Fruit fly (Drosophila melanogaster): ENCODE measurements around the gene CG2258.

Gene CG2258

dm6 chrX:8143537-8143936 lies 41.6 kb upstream of the CG2258 start, which contains the start of gene CG17982 (continued):
- peak; percentile 80 for TF ChIP-seq CG7556 (GFP tag; optimal IDR thresholded peaks at IDR 0.05)
- TF ChIP-seq slou (GFP tag; optimal IDR thresholded peaks at IDR 0.05): peak; percentile 43
- peak; percentile 61 for TF ChIP-seq CG4617 (GFP tag; optimal IDR thresholded peaks at IDR 0.05; ENCODE audit: borderline replicate concordance)
- TF ChIP-seq CG1529 (GFP tag; optimal IDR thresholded peaks at IDR 0.05): peak; percentile 63
- peak; percentile 85 for TF ChIP-seq grau (tag; optimal IDR thresholded peaks at IDR 0.05)
- peak; percentile 69 for TF ChIP-seq stwl (tag; optimal IDR thresholded peaks at IDR 0.05)
- no peak for TF ChIP-seq CG2199 (GFP tag; IDR thresholded peaks at IDR 0.05)
- TF ChIP-seq CG3065 (GFP tag; optimal IDR thresholded peaks at IDR 0.05): peak; percentile 2
- TF ChIP-seq CG10267 (tag; optimal IDR thresholded peaks at IDR 0.05): peak; percentile 80
- TF ChIP-seq Hr39 (optimal IDR thresholded peaks at IDR 0.05): no peak
- no peak for TF ChIP-seq Doc2 (GFP tag; IDR thresholded peaks at IDR 0.05)
- no peak for TF ChIP-seq CG1832 (GFP tag; optimal IDR thresholded peaks at IDR 0.05)
- peak; percentile 70 for TF ChIP-seq ERR (GFP tag; optimal IDR thresholded peaks at IDR 0.05)
- TF ChIP-seq so (GFP tag; IDR thresholded peaks at IDR 0.05): peak; percentile 77; the same call in 2 of the 3 replicates
- peak; percentile 83 for TF ChIP-seq CG17328 (GFP tag; IDR thresholded peaks at IDR 0.05)
- peak; percentile 81 for TF ChIP-seq kay (GFP tag; optimal IDR thresholded peaks at IDR 0.05)
- peak; percentile 66 for TF ChIP-seq run (tag; optimal IDR thresholded peaks at IDR 0.05)
- no peak for TF ChIP-seq Bgb (GFP tag; IDR thresholded peaks at IDR 0.05; ENCODE audit: partially characterized antibody)
- peak; percentile 92 for TF ChIP-seq gem (tag; optimal IDR thresholded peaks at IDR 0.05)
- peak; percentile 63 for TF ChIP-seq salm (tag; optimal IDR thresholded peaks at IDR 0.05)
- peak; percentile 91 for TF ChIP-seq B-H2 (GFP tag; optimal IDR thresholded peaks at IDR 0.05)
- peak; percentile 86 for TF ChIP-seq Bteb2 (GFP tag; optimal IDR thresholded peaks at IDR 0.05)
- peak; percentile 86 for TF ChIP-seq CG12299 (tag; optimal IDR thresholded peaks at IDR 0.05)
- TF ChIP-seq toy (GFP tag; IDR thresholded peaks at IDR 0.05): 0 out of 2 replicates have a peak, but pooled peaks have one; percentile 34
- TF ChIP-seq E2f1 (GFP tag; IDR thresholded peaks at IDR 0.05): peak; percentile 79
- no peak for TF ChIP-seq hth (optimal IDR thresholded peaks at IDR 0.05)
- TF ChIP-seq ems (GFP tag; optimal IDR thresholded peaks at IDR 0.05): peak; percentile 80
- TF ChIP-seq CG11247 (GFP tag; IDR thresholded peaks at IDR 0.05): peak; percentile 66
- TF ChIP-seq CG8281 (tag; optimal IDR thresholded peaks at IDR 0.05): peak; percentile 71
- peak; percentile 75 for TF ChIP-seq Chrac-16 (GFP tag; optimal IDR thresholded peaks at IDR 0.05)
- peak; percentile 46 for TF ChIP-seq gfzf (GFP tag; optimal IDR thresholded peaks at IDR 0.05)
- peak; percentile 83 for TF ChIP-seq CG34422 (GFP tag; IDR thresholded peaks at IDR 0.05)
- no peak for TF ChIP-seq CG16813 (GFP tag; IDR thresholded peaks at IDR 0.05; ENCODE audit: partially characterized antibody)
- peak; percentile 33 for TF ChIP-seq sima (GFP tag; optimal IDR thresholded peaks at IDR 0.05)
- peak; percentile 89 for TF ChIP-seq sqz (GFP tag; optimal IDR thresholded peaks at IDR 0.05)
- TF ChIP-seq CG11560 (tag; IDR thresholded peaks at IDR 0.05): peak; percentile 37; the same call in 1 of the 3 replicates
- TF ChIP-seq Hr3 (GFP tag; optimal IDR thresholded peaks at IDR 0.05): peak; percentile 77
- TF ChIP-seq gsb (GFP tag; IDR thresholded peaks at IDR 0.05): peak; percentile 55
- TF ChIP-seq ftz-f1 (GFP tag; optimal IDR thresholded peaks at IDR 0.05): no peak
- TF ChIP-seq CG1603 (tag; optimal IDR thresholded peaks at IDR 0.05): peak; percentile 82
- peak; percentile 3 for TF ChIP-seq pros (GFP tag; optimal IDR thresholded peaks at IDR 0.05)
- TF ChIP-seq Dbx (GFP tag; IDR thresholded peaks at IDR 0.05): peak; percentile 66
- TF ChIP-seq CG12155 (GFP tag; optimal IDR thresholded peaks at IDR 0.05): peak; percentile 80
- TF ChIP-seq NFAT (GFP tag; IDR thresholded peaks at IDR 0.05): peak; percentile 66
- TF ChIP-seq aop (GFP tag; IDR thresholded peaks at IDR 0.05): peak; percentile 61; the same call in 1 of the 2 replicates
- peak; percentile 47 for TF ChIP-seq CG16815 (GFP tag; optimal IDR thresholded peaks at IDR 0.05)
- peak; percentile 82 for TF ChIP-seq CG17361 (GFP tag; IDR thresholded peaks at IDR 0.05)
- peak; percentile 77 for TF ChIP-seq CG15696 (tag; optimal IDR thresholded peaks at IDR 0.05)
- peak; percentile 89 for TF ChIP-seq CG15269 (tag; optimal IDR thresholded peaks at IDR 0.05)
- no peak for TF ChIP-seq HLHmδ (GFP tag; optimal IDR thresholded peaks at IDR 0.05)
- peak; percentile 63 for TF ChIP-seq Bdp1 (GFP tag; optimal IDR thresholded peaks at IDR 0.05)
- TF ChIP-seq zfh1 (GFP tag; IDR thresholded peaks at IDR 0.05): peak; percentile 85

Measured in whole organism, embryonic.